Fruit fly (Drosophila melanogaster) whole organism, prepupa: Measurements from ENCODE around the gene mex1.

Experiments used
- CG11902 ChIP-seq: fragments of 200-800 bp; sonication (Bioruptor generic); optimal IDR thresholded peaks from 3 replicates; lab custom pipeline; 2016; ENCODE audit warnings: missing biosample characterization, missing genetic modification characterization
- CG34406 ChIP-seq: fragments of 200-800 bp; sonication (Bioruptor generic); optimal IDR thresholded peaks from 3 replicates; lab custom pipeline; 2016; ENCODE audit warnings: missing biosample characterization, missing genetic modification characterization
- CG6808 ChIP-seq: fragments of 200-800 bp; sonication (Bioruptor generic); optimal IDR thresholded peaks from 3 replicates; lab custom pipeline; 2017; ENCODE audit warnings: missing biosample characterization, missing genetic modification characterization, mild to moderate bottlenecking, moderate library complexity, missing genetic modification reagents
- Eip75B ChIP-seq: fragments of 200-800 bp; sonication (Bioruptor generic); optimal IDR thresholded peaks from 3 replicates; lab custom pipeline; 2016; ENCODE audit warnings: missing biosample characterization, missing genetic modification characterization
- Lpt ChIP-seq: fragments of 200-800 bp; sonication (Bioruptor generic); optimal IDR thresholded peaks from 3 replicates; lab custom pipeline; 2016; ENCODE audit warnings: missing biosample characterization, missing genetic modification characterization
- Met ChIP-seq: fragments of 200-800 bp; sonication (Bioruptor generic); optimal IDR thresholded peaks from 3 replicates; lab custom pipeline; 2016; ENCODE audit warnings: missing biosample characterization, missing genetic modification characterization
- OdsH ChIP-seq: fragments of 200-800 bp; sonication (Bioruptor generic); optimal IDR thresholded peaks from 3 replicates; lab custom pipeline; 2016; ENCODE audit warnings: missing biosample characterization, missing genetic modification characterization
- achi ChIP-seq: fragments of 200-800 bp; sonication (Bioruptor generic); optimal IDR thresholded peaks from 3 replicates; lab custom pipeline; 2016; ENCODE audit warnings: missing biosample characterization, missing genetic modification characterization

DNA sequence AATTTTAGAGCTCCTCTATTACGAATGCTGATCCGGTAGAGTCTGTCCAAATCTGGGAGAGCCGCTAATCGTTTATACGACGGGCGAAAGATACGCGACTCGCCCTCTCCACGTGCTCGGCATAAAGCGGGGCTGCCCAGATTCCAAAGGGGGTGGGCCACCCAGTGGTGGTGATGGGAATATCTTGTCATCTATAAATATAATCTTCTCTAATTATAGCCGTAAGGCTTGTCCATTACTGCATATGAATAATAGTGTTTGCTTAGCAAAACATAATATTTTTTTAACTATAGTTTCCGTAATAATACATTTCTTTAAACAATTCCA, 17.8 kb downstream of the mex1 start:
- TF ChIP-seq Met = no peak
- no peak for TF ChIP-seq CG6808 (GFP tag; lab: Kevin White, UChicago)
- TF ChIP-seq Eip75B (GFP tag; lab: Kevin White, UChicago) = no peak
- no peak for TF ChIP-seq Lpt (GFP tag; lab: Kevin White, UChicago)
- TF ChIP-seq CG11902 = no peak
- TF ChIP-seq OdsH (GFP tag; lab: Kevin White, UChicago) = no peak
- no peak for TF ChIP-seq achi
- TF ChIP-seq CG34406 (GFP tag; lab: Kevin White, UChicago) = no peak
